Worm (Caenorhabditis elegans): Measurements from ENCODE around the gene ddl-1.

Gene ddl-1

ce11 chrII:5663180-5663791 is 15.1 kb upstream of the ddl-1 start (continued):
- TF ChIP-seq lin-15B (tag; optimal IDR thresholded peaks at IDR 0.05) (no peak), nhr-47 (tag; optimal IDR thresholded peaks at IDR 0.05) (peak; percentile 24), nhr-71 (tag; optimal IDR thresholded peaks at IDR 0.05) (peak; percentile 43), unc-62 (GFP tag; optimal IDR thresholded peaks at IDR 0.05) (no peak), vab-15 (tag; optimal IDR thresholded peaks at IDR 0.05) (no peak), dpl-1 (GFP tag; optimal IDR thresholded peaks at IDR 0.05) (no peak), tlp-1 (tag; optimal IDR thresholded peaks at IDR 0.05) (no peak), fos-1 (tag; optimal IDR thresholded peaks at IDR 0.05) (no peak), sup-37 (GFP tag; optimal IDR thresholded peaks at IDR 0.05) (no peak), nhr-76 (tag; optimal IDR thresholded peaks at IDR 0.05) (no peak), unc-30 (tag; optimal IDR thresholded peaks at IDR 0.05) (no peak), alr-1 (tag; optimal IDR thresholded peaks at IDR 0.05; ENCODE audit: borderline replicate concordance) (no peak), pag-3 (tag; optimal IDR thresholded peaks at IDR 0.05; ENCODE audit: borderline replicate concordance, insufficient read depth) (no peak), nhr-20 (tag; optimal IDR thresholded peaks at IDR 0.05) (peak; percentile 0), dsc-1 (tag; optimal IDR thresholded peaks at IDR 0.05) (no peak), nhr-85 (tag) (no peak), jun-1 (tag; optimal IDR thresholded peaks at IDR 0.05) (no peak), lin-13 (GFP tag; optimal IDR thresholded peaks at IDR 0.05) (no peak), ces-1 (GFP tag; optimal IDR thresholded peaks at IDR 0.05) (no peak), zag-1 (tag; optimal IDR thresholded peaks at IDR 0.05) (no peak), tbx-2 (tag; optimal IDR thresholded peaks at IDR 0.05) (no peak), blmp-1 (tag; optimal IDR thresholded peaks at IDR 0.05) (peak; percentile 59), F16B12.6 (tag; optimal IDR thresholded peaks at IDR 0.05) (no peak), hpl-2 (GFP tag; optimal IDR thresholded peaks at IDR 0.05) (no peak), nhr-77 (tag; optimal IDR thresholded peaks at IDR 0.05) (no peak), xbp-1 (tag; optimal IDR thresholded peaks at IDR 0.05) (peak; percentile 2), ceh-90 (tag; optimal IDR thresholded peaks at IDR 0.05) (no peak), ceh-82 (tag; optimal IDR thresholded peaks at IDR 0.05) (no peak), irx-1 (tag; optimal IDR thresholded peaks at IDR 0.05) (no peak)

- TF ChIP-seq tlp-1 (tag; optimal IDR thresholded peaks at IDR 0.05) (no peak), xbp-1 (tag; optimal IDR thresholded peaks at IDR 0.05) (peak; percentile 82), nhr-20 (tag; optimal IDR thresholded peaks at IDR 0.05) (peak; percentile 87), C16A3.4 (tag; optimal IDR thresholded peaks at IDR 0.05) (peak; percentile 85), C34B4.2 (tag; optimal IDR thresholded peaks at IDR 0.05) (no peak), ets-5 (GFP tag; IDR thresholded peaks at IDR 0.05) (no peak), hlh-4 (tag; optimal IDR thresholded peaks at IDR 0.05) (no peak), aha-1 (tag; optimal IDR thresholded peaks at IDR 0.05) (no peak), F16B12.6 (tag; optimal IDR thresholded peaks at IDR 0.05) (peak; percentile 31), blmp-1 (tag; optimal IDR thresholded peaks at IDR 0.05) (peak; percentile 47), mep-1 (tag; optimal IDR thresholded peaks at IDR 0.05) (peak; percentile 67), pax-3 (tag; optimal IDR thresholded peaks at IDR 0.05) (peak; percentile 86), unc-98 (GFP tag; IDR thresholded peaks at IDR 0.05) (no peak), dpl-1 (GFP tag; optimal IDR thresholded peaks at IDR 0.05) (peak; percentile 34 to 62 (median 48)), lin-39 (tag; optimal IDR thresholded peaks at IDR 0.05) (no peak), nhr-76 (tag; optimal IDR thresholded peaks at IDR 0.05) (peak; percentile 36), nhr-11 (tag; optimal IDR thresholded peaks at IDR 0.05) (peak; percentile 25), ama-1 (optimal IDR thresholded peaks at IDR 0.05) (peak; percentile 99), efl-1 (optimal IDR thresholded peaks at IDR 0.05) (peak; percentile 74 to 76), efl-1 (GFP tag; optimal IDR thresholded peaks at IDR 0.05 in 1 of 2) (peak; percentile 54 to 93), nhr-85 (tag) (peak; percentile 88), elt-2 (tag; optimal IDR thresholded peaks at IDR 0.05) (peak; percentile 80), nhr-77 (tag; optimal IDR thresholded peaks at IDR 0.05) (peak; percentile 83), grh-1 (GFP tag; IDR thresholded peaks at IDR 0.05) (peak; percentile 73), lsy-2 (tag; optimal IDR thresholded peaks at IDR 0.05) (peak; percentile 77 to 88), sup-37 (GFP tag; optimal IDR thresholded peaks at IDR 0.05) (no peak), mef-2 (tag; optimal IDR thresholded peaks at IDR 0.05) (peak; percentile 76), alr-1 (tag; optimal IDR thresholded peaks at IDR 0.05; ENCODE audit: borderline replicate concordance) (no peak), swsn-7 (tag; optimal IDR thresholded peaks at IDR 0.05) (peak; percentile 92), ceh-8 (GFP tag; optimal IDR thresholded peaks at IDR 0.05) (peak; percentile 21), nhr-84 (tag; optimal IDR thresholded peaks at IDR 0.05) (peak; percentile 66), pqm-1 (tag; optimal IDR thresholded peaks at IDR 0.05) (peak; percentile 41), mab-9 (GFP tag; IDR thresholded peaks at IDR 0.05) (peak; percentile 71), fkh-10 (GFP tag; optimal IDR thresholded peaks at IDR 0.05) (peak; percentile 66)
Measured at ce11 chrII:5661735-5662177, 13.6 kb upstream of the ddl-1 start.

Measured in whole organism, L1 larva.